Fruit fly (Drosophila melanogaster) whole organism, embryonic: ENCODE data around the gene CG44476.

Source experiments
- CG1024 ChIP-seq: fragments of 200-800 bp; sonication (Bioruptor generic); IDR thresholded peaks from 2 replicates; pipeline ENCODE4 v1.3.6; 2022; ENCODE audit warnings: missing biosample characterization, missing genetic modification characterization
- CG10321 ChIP-seq: fragments of 200-800 bp; sonication (Bioruptor generic); IDR thresholded peaks from 2 replicates; pipeline ENCODE4 v1.3.6; 2022; ENCODE audit warnings: missing biosample characterization, missing genetic modification characterization
- CG11085 ChIP-seq: fragments of 200-800 bp; sonication (Bioruptor generic); IDR thresholded peaks from 2 replicates; pipeline ENCODE4 v1.3.6; 2022; ENCODE audit warnings: missing biosample characterization, missing genetic modification characterization
- CG12104 ChIP-seq: fragments of 200-800 bp; sonication (Bioruptor generic); optimal IDR thresholded peaks from 3 replicates; lab custom pipeline; 2016; ENCODE audit warnings: missing biosample characterization, missing genetic modification characterization
- CG12391 ChIP-seq: fragments of 200-800 bp; sonication (Bioruptor generic); optimal IDR thresholded peaks from 3 replicates; lab custom pipeline; 2018; ENCODE audit warnings: missing biosample characterization, mild to moderate bottlenecking, missing genetic modification characterization, moderate library complexity
- CG12769 ChIP-seq: fragments of 200-800 bp; sonication (Bioruptor generic); optimal IDR thresholded peaks from 2 replicates; lab custom pipeline; 2019; ENCODE audit warnings: missing biosample characterization, mild to moderate bottlenecking, missing genetic modification characterization, moderate library complexity
- CG13894 ChIP-seq: fragments of 200-800 bp; sonication (Bioruptor generic); optimal IDR thresholded peaks from 3 replicates; lab custom pipeline; 2018; ENCODE audit warnings: missing biosample characterization, mild to moderate bottlenecking, missing genetic modification characterization, moderate library complexity
- CG17568 ChIP-seq: fragments of 200-800 bp; sonication (Bioruptor generic); optimal IDR thresholded peaks from 2 replicates; lab custom pipeline; 2018; ENCODE audit warnings: missing biosample characterization, mild to moderate bottlenecking, missing genetic modification characterization, moderate library complexity
- CG1832 ChIP-seq: fragments of 200-800 bp; sonication (Bioruptor generic); optimal IDR thresholded peaks from 2 replicates; lab custom pipeline; 2017; ENCODE audit warnings: missing biosample characterization, mild to moderate bottlenecking, missing genetic modification characterization, inconsistent platforms
- CG2120 ChIP-seq: fragments of 200-800 bp; sonication (Bioruptor generic); optimal IDR thresholded peaks from 3 replicates; lab custom pipeline; 2016; ENCODE audit warnings: missing biosample characterization, missing genetic modification characterization
- CG3838 ChIP-seq: fragments of 200-800 bp; sonication (Bioruptor generic); optimal IDR thresholded peaks from 3 replicates; lab custom pipeline; 2016; ENCODE audit warnings: missing biosample characterization, missing genetic modification characterization
- CG42726 ChIP-seq: fragments of 200-800 bp; sonication (Bioruptor generic); IDR thresholded peaks from 2 replicates; pipeline ENCODE4 v1.3.6; 2022; ENCODE audit warnings: missing biosample characterization, missing genetic modification characterization; ENCODE audit not compliant: partially characterized antibody
- CG4854 ChIP-seq: fragments of 200-800 bp; sonication (Bioruptor generic); optimal IDR thresholded peaks from 2 replicates; lab custom pipeline; 2016; ENCODE audit warnings: missing biosample characterization, missing genetic modification characterization, inconsistent platforms
- CG7745 ChIP-seq: fragments of 200-800 bp; sonication (Bioruptor generic); optimal IDR thresholded peaks from 2 replicates; lab custom pipeline; 2018; ENCODE audit warnings: missing biosample characterization, mild to moderate bottlenecking, missing genetic modification characterization, moderate library complexity
- CG7928 ChIP-seq: fragments of 200-800 bp; sonication (Bioruptor generic); optimal IDR thresholded peaks from 2 replicates; lab custom pipeline; 2017; ENCODE audit warnings: missing biosample characterization, mild to moderate bottlenecking, missing genetic modification characterization
- CG7987 ChIP-seq: fragments of 200-800 bp; sonication (Bioruptor generic); optimal IDR thresholded peaks from 2 replicates; lab custom pipeline; 2018; ENCODE audit warnings: missing biosample characterization, mild to moderate bottlenecking, missing genetic modification characterization, moderate library complexity
- CG9215 ChIP-seq: fragments of 200-800 bp; sonication (Bioruptor generic); IDR thresholded peaks from 2 replicates; pipeline ENCODE4 v1.3.6; 2022; ENCODE audit warnings: missing biosample characterization, missing genetic modification characterization
- Dad ChIP-seq: fragments of 200-800 bp; sonication (Bioruptor generic); optimal IDR thresholded peaks from 3 replicates; lab custom pipeline; 2016; ENCODE audit warnings: missing biosample characterization, missing genetic modification characterization
- Dfd ChIP-seq, 2 experiments: fragments of >200 bp; optimal IDR thresholded peaks; 2 replicates each; lab custom pipeline; 2017; ENCODE audit warnings: missing biosample characterization in 2 of 2, missing genetic modification characterization in 2 of 2
- Doc3 ChIP-seq: fragments of 200-800 bp; sonication (Bioruptor generic); IDR thresholded peaks from 3 replicates; pipeline ENCODE4 v1.3.6; 2022; ENCODE audit warnings: missing biosample characterization, missing genetic modification characterization; ENCODE audit not compliant: partially characterized antibody
- Ets65A ChIP-seq: fragments of 200-800 bp; sonication (Bioruptor generic); peaks from one replicate; lab custom pipeline; 2016; ENCODE audit warnings: missing biosample characterization, missing genetic modification characterization
- Hmr ChIP-seq: fragments of 200-800 bp; sonication (Bioruptor generic); optimal IDR thresholded peaks from 3 replicates; lab custom pipeline; 2017; ENCODE audit warnings: mild to moderate bottlenecking, missing biosample characterization, missing genetic modification reagents, missing genetic modification characterization
- Myb ChIP-seq: fragments of 200-800 bp; sonication (Bioruptor generic); optimal IDR thresholded peaks from 2 replicates; lab custom pipeline; 2016; ENCODE audit warnings: missing biosample characterization, missing genetic modification characterization
- NFAT ChIP-seq: fragments of 200-800 bp; sonication (Bioruptor generic); IDR thresholded peaks from 2 replicates; pipeline ENCODE4 v1.3.6; 2022; ENCODE audit warnings: missing biosample characterization, missing genetic modification characterization
- Opbp ChIP-seq: fragments of 200-800 bp; sonication (Bioruptor generic); IDR thresholded peaks from 3 replicates; pipeline ENCODE4 v1.3.6; 2022; ENCODE audit warnings: missing biosample characterization, missing genetic modification characterization; ENCODE audit not compliant: partially characterized antibody
- Rfx ChIP-seq: fragments of 200-800 bp; sonication (Bioruptor generic); IDR thresholded peaks from 2 replicates; pipeline ENCODE4 v1.3.6; 2022; ENCODE audit warnings: missing biosample characterization, missing genetic modification characterization
- Scr ChIP-seq: fragments of 200-800 bp; sonication (Bioruptor generic); IDR thresholded peaks from 2 replicates; pipeline ENCODE4 v1.3.6; 2022; ENCODE audit warnings: missing biosample characterization, missing genetic modification characterization; ENCODE audit not compliant: partially characterized antibody
- Sox102F ChIP-seq: fragments of 200-800 bp; sonication (Bioruptor generic); optimal IDR thresholded peaks from 2 replicates; lab custom pipeline; 2018; ENCODE audit warnings: missing biosample characterization, mild to moderate bottlenecking, missing genetic modification characterization, moderate library complexity
- Usf ChIP-seq: fragments of 200-800 bp; sonication (Bioruptor generic); optimal IDR thresholded peaks from 2 replicates; lab custom pipeline; 2017; ENCODE audit warnings: missing genotype, missing biosample characterization, missing genetic modification characterization
- cad ChIP-seq: fragments of >200 bp; optimal IDR thresholded peaks from 2 replicates; lab custom pipeline; 2017; ENCODE audit warnings: missing biosample characterization, missing genetic modification characterization
- cwo ChIP-seq: fragments of 200-800 bp; sonication (Bioruptor generic); optimal IDR thresholded peaks from 3 replicates; lab custom pipeline; 2017; ENCODE audit warnings: missing biosample characterization, missing genetic modification characterization, mild to moderate bottlenecking, moderate library complexity, missing genetic modification reagents
- dati ChIP-seq: fragments of 200-800 bp; sonication (Bioruptor generic); IDR thresholded peaks from 2 replicates; pipeline ENCODE4 v1.3.6; 2022; ENCODE audit warnings: missing biosample characterization, missing genetic modification characterization
- dmrt11E ChIP-seq: fragments of 200-800 bp; sonication (Bioruptor generic); optimal IDR thresholded peaks from 3 replicates; lab custom pipeline; 2018; ENCODE audit warnings: missing biosample characterization, mild to moderate bottlenecking, missing genetic modification characterization, moderate library complexity
- ems ChIP-seq: fragments of 200-800 bp; sonication (Bioruptor generic); optimal IDR thresholded peaks from 3 replicates; lab custom pipeline; 2016; ENCODE audit warnings: missing biosample characterization, missing genetic modification characterization
- h ChIP-seq: fragments of >200 bp; optimal IDR thresholded peaks from 2 replicates; lab custom pipeline; 2017
- pb ChIP-seq: fragments of 200-800 bp; sonication (Bioruptor generic); optimal IDR thresholded peaks from 3 replicates; lab custom pipeline; 2016; ENCODE audit warnings: missing biosample characterization, missing genetic modification characterization
- peb ChIP-seq: fragments of 200-800 bp; sonication (Bioruptor generic); IDR thresholded peaks from 2 replicates; pipeline ENCODE4 v1.3.6; 2022; ENCODE audit warnings: missing biosample characterization, missing genetic modification characterization
- pum ChIP-seq: fragments of 200-800 bp; sonication (Bioruptor generic); optimal IDR thresholded peaks from 2 replicates; lab custom pipeline; 2016; ENCODE audit warnings: missing biosample characterization, missing genetic modification characterization
- pzg ChIP-seq: fragments of 200-800 bp; sonication (Bioruptor generic); optimal IDR thresholded peaks from 3 replicates; lab custom pipeline; 2018; ENCODE audit warnings: missing biosample characterization, mild to moderate bottlenecking, missing genetic modification characterization, moderate library complexity
- ro ChIP-seq: fragments of 200-800 bp; sonication (Bioruptor generic); IDR thresholded peaks from 2 replicates; pipeline ENCODE4 v1.3.6; 2022; ENCODE audit warnings: missing biosample characterization, missing genetic modification characterization
- salm ChIP-seq: fragments of 200-800 bp; sonication (Bioruptor generic); optimal IDR thresholded peaks from 2 replicates; lab custom pipeline; 2018; ENCODE audit warnings: missing biosample characterization, mild to moderate bottlenecking, missing genetic modification characterization
- sens ChIP-seq: fragments of 200-800 bp; sonication (Bioruptor generic); peaks from one replicate; lab custom pipeline; 2016; ENCODE audit warnings: missing biosample characterization, missing genetic modification characterization
- sens-2 ChIP-seq: fragments of 200-800 bp; sonication (Bioruptor generic); IDR thresholded peaks from 2 replicates; pipeline ENCODE4 v1.3.6; 2022; ENCODE audit warnings: missing biosample characterization, missing genetic modification characterization
- sima ChIP-seq: fragments of 200-800 bp; sonication (Bioruptor generic); optimal IDR thresholded peaks from 2 replicates; lab custom pipeline; 2016; ENCODE audit warnings: missing biosample characterization, missing genetic modification characterization
- sob ChIP-seq: fragments of 200-800 bp; sonication (Bioruptor generic); IDR thresholded peaks from 2 replicates; pipeline ENCODE4 v1.3.6; 2022; ENCODE audit warnings: missing biosample characterization, missing genetic modification characterization
- ssp ChIP-seq: fragments of 200-800 bp; sonication (Bioruptor generic); IDR thresholded peaks from 2 replicates; pipeline ENCODE4 v1.3.6; 2022; ENCODE audit warnings: missing biosample characterization, missing genetic modification characterization
- toy ChIP-seq: fragments of 200-800 bp; sonication (Bioruptor generic); IDR thresholded peaks from 2 replicates; pipeline ENCODE4 v1.3.6; 2022; ENCODE audit warnings: missing biosample characterization, missing genetic modification characterization
- trh ChIP-seq: fragments of 200-800 bp; sonication (Bioruptor generic); optimal IDR thresholded peaks from 2 replicates; lab custom pipeline; 2016; ENCODE audit warnings: missing biosample characterization, missing genetic modification characterization
- vvl ChIP-seq: fragments of 200-800 bp; sonication (Bioruptor generic); IDR thresholded peaks from 2 replicates; pipeline ENCODE4 v1.3.6; 2022; ENCODE audit warnings: missing biosample characterization, missing genetic modification characterization
- wor ChIP-seq: fragments of 200-800 bp; sonication (Bioruptor generic); IDR thresholded peaks from 2 replicates; pipeline ENCODE4 v1.3.6; 2022; ENCODE audit warnings: missing biosample characterization, missing genetic modification characterization

CG44476 gene

dm6 chr2L:18121367-18122230 is 8.6 kb upstream of the CG44476 start (continued):
- TF ChIP-seq CG11085 (0 out of 2 replicates have a peak, but pooled peaks have one; percentile 28), Myb (GFP tag; lab: Kevin White, UChicago) (peak; percentile 10), CG1832 (GFP tag; lab: Kevin White, UChicago) (no peak), CG12104 (peak; percentile 31), CG12769 (tag; lab: Kevin White, UChicago) (peak; percentile 65), ssp (GFP tag; lab: Robert Waterston, UW) (0 out of 2 replicates have a peak, but pooled peaks have one; percentile 20), ro (GFP tag; lab: Robert Waterston, UW) (no peak), Ets65A (GFP tag; lab: Kevin White, UChicago) (peak; percentile 94), cwo (GFP tag; lab: Kevin White, UChicago) (peak; percentile 56), CG9215 (peak; percentile 52), toy (GFP tag; lab: Robert Waterston, UW) (no peak), CG7745 (tag; lab: Kevin White, UChicago) (no peak), trh (GFP tag; lab: Kevin White, UChicago) (no peak), pzg (GFP tag; lab: Kevin White, UChicago) (no peak), Rfx (GFP tag; lab: Robert Waterston, UW) (peak; percentile 44; the same call in 1 of the 2 replicates), Hmr (peak; percentile 43), CG7928 (GFP tag; lab: Kevin White, UChicago) (no peak), CG7987 (no peak), CG4854 (no peak), Scr (GFP tag; lab: Robert Waterston, UW) (no peak), sens-2 (peak; percentile 35; the same call in 1 of the 2 replicates), CG17568 (no peak), Usf (GFP tag; lab: Kevin White, UChicago) (no peak), h (lab: Kevin White, UChicago) (no peak), sima (no peak), salm (tag; lab: Kevin White, UChicago) (no peak), Doc3 (GFP tag; lab: Robert Waterston, UW) (no peak), Dad (GFP tag; lab: Kevin White, UChicago) (peak; percentile 16), CG1024 (GFP tag; lab: Robert Waterston, UW) (no peak), cad (no peak), wor (GFP tag; lab: Robert Waterston, UW) (no peak; the same call in 1 of the 2 replicates), Dfd (GFP tag; optimal IDR thresholded peaks at IDR 0.05; lab: Kevin White, UChicago) (no peak), Opbp (GFP tag; lab: Robert Waterston, UW) (no peak), pb (GFP tag; lab: Kevin White, UChicago) (peak; percentile 29), CG3838 (GFP tag; lab: Kevin White, UChicago) (no peak), pum (peak; percentile 29), sob (GFP tag; lab: Robert Waterston, UW) (0 out of 2 replicates have a peak, but pooled peaks have one; percentile 37), NFAT (GFP tag; lab: Robert Waterston, UW) (0 out of 2 replicates have a peak, but pooled peaks have one; percentile 11), vvl (GFP tag; lab: Robert Waterston, UW) (peak; percentile 61; the same call in 1 of the 2 replicates), CG2120 (GFP tag; lab: Kevin White, UChicago) (peak; percentile 57), peb (no peak), dati (GFP tag; lab: Robert Waterston, UW) (no peak), CG42726 (no peak), CG13894 (tag; lab: Kevin White, UChicago) (no peak), CG12391 (tag; lab: Kevin White, UChicago) (no peak), sens (GFP tag; lab: Kevin White, UChicago) (peak; percentile 79), Sox102F (GFP tag; lab: Kevin White, UChicago) (peak; percentile 54), ems (GFP tag; lab: Kevin White, UChicago) (peak; percentile 42), dmrt11E (tag; lab: Kevin White, UChicago) (no peak), CG10321 (peak; percentile 23; the same call in 1 of the 2 replicates)
